Fruit fly (Drosophila melanogaster) whole organism, embryonic: ENCODE data around the gene Dpm3.

Source experiments
- Ada2b ChIP-seq: fragments of 200-800 bp; sonication (Bioruptor generic); IDR thresholded peaks from 2 replicates; pipeline ENCODE4 v1.3.6; 2022; ENCODE audit warnings: missing biosample characterization, missing genetic modification characterization
- Atf6 ChIP-seq: fragments of 200-800 bp; sonication (Bioruptor generic); IDR thresholded peaks from 2 replicates; pipeline ENCODE4 v1.3.6; 2022; ENCODE audit warnings: missing biosample characterization, missing genetic modification characterization
- B-H2 ChIP-seq: fragments of 200-800 bp; sonication (Bioruptor generic); optimal IDR thresholded peaks from 2 replicates; lab custom pipeline; 2018; ENCODE audit warnings: missing biosample characterization, mild to moderate bottlenecking, missing genetic modification characterization
- CG10147 ChIP-seq: fragments of 200-800 bp; sonication (Bioruptor generic); optimal IDR thresholded peaks from 2 replicates; lab custom pipeline; 2019; ENCODE audit warnings: missing biosample characterization, mild to moderate bottlenecking, missing genetic modification characterization, moderate library complexity
- CG10267 ChIP-seq: fragments of 200-800 bp; sonication (Bioruptor generic); optimal IDR thresholded peaks from 2 replicates; lab custom pipeline; 2018; ENCODE audit warnings: missing biosample characterization, mild to moderate bottlenecking, missing genetic modification characterization, moderate library complexity
- CG10274 ChIP-seq: fragments of 200-800 bp; sonication (Bioruptor generic); optimal IDR thresholded peaks from 3 replicates; lab custom pipeline; 2017; ENCODE audit warnings: missing biosample characterization, mild to moderate bottlenecking, missing genetic modification characterization
- CG12155 ChIP-seq: fragments of 200-800 bp; sonication (Bioruptor generic); optimal IDR thresholded peaks from 3 replicates; lab custom pipeline; 2016; ENCODE audit warnings: missing biosample characterization, missing genetic modification characterization
- CG12219 ChIP-seq: fragments of 200-800 bp; sonication (Bioruptor generic); optimal IDR thresholded peaks from 3 replicates; lab custom pipeline; 2018; ENCODE audit warnings: missing biosample characterization, mild to moderate bottlenecking, missing genetic modification characterization
- CG12659 ChIP-seq: fragments of 200-800 bp; sonication (Bioruptor generic); optimal IDR thresholded peaks from 3 replicates; lab custom pipeline; 2017; ENCODE audit warnings: mild to moderate bottlenecking, missing biosample characterization, missing genetic modification reagents, missing genetic modification characterization
- CG13296 ChIP-seq: fragments of 200-800 bp; sonication (Bioruptor generic); optimal IDR thresholded peaks from 3 replicates; lab custom pipeline; 2018; ENCODE audit warnings: missing biosample characterization, mild to moderate bottlenecking, missing genetic modification characterization
- CG13424 ChIP-seq: fragments of 200-800 bp; sonication (Bioruptor generic); optimal IDR thresholded peaks from 2 replicates; lab custom pipeline; 2019; ENCODE audit warnings: missing biosample characterization, mild to moderate bottlenecking, missing genetic modification characterization, moderate library complexity
- CG15601 ChIP-seq: fragments of 200-800 bp; sonication (Bioruptor generic); optimal IDR thresholded peaks from 3 replicates; lab custom pipeline; 2019; ENCODE audit warnings: missing biosample characterization, mild to moderate bottlenecking, missing genetic modification characterization, moderate library complexity
- CG17385 ChIP-seq: fragments of 200-800 bp; sonication (Bioruptor generic); optimal IDR thresholded peaks from 3 replicates; lab custom pipeline; 2018; ENCODE audit warnings: missing biosample characterization, mild to moderate bottlenecking, missing genetic modification characterization
- CG1792 ChIP-seq: fragments of 200-800 bp; sonication (Bioruptor generic); optimal IDR thresholded peaks from 2 replicates; lab custom pipeline; 2016; ENCODE audit warnings: missing biosample characterization, missing genetic modification characterization
- CG3726 ChIP-seq: fragments of 200-800 bp; sonication (Bioruptor generic); IDR thresholded peaks from 3 replicates; pipeline ENCODE4, ENCODE4 v1.3.6; 2022; ENCODE audit warnings: missing biosample characterization, missing genetic modification characterization
- CG4282 ChIP-seq: fragments of 200-800 bp; sonication (Bioruptor generic); optimal IDR thresholded peaks from 2 replicates; lab custom pipeline; 2016; ENCODE audit warnings: missing biosample characterization, missing genetic modification characterization
- CG7839 ChIP-seq: fragments of 200-800 bp; sonication (Bioruptor generic); optimal IDR thresholded peaks from 3 replicates; lab custom pipeline; 2018; ENCODE audit warnings: missing biosample characterization, mild to moderate bottlenecking, missing genetic modification characterization, moderate library complexity
- CG8388 ChIP-seq: fragments of 200-800 bp; sonication (Bioruptor generic); optimal IDR thresholded peaks from 2 replicates; lab custom pipeline; 2019; ENCODE audit warnings: missing biosample characterization, mild to moderate bottlenecking, missing genetic modification characterization, moderate library complexity
- CkIIα-i1 ChIP-seq: fragments of 200-800 bp; sonication (Bioruptor generic); IDR thresholded peaks from 2 replicates; pipeline ENCODE4 v1.3.6; 2022; ENCODE audit warnings: missing biosample characterization, missing genetic modification characterization
- D19A ChIP-seq: fragments of 200-800 bp; optimal IDR thresholded peaks from 3 replicates; lab custom pipeline; 2019; ENCODE audit warnings: missing biosample characterization, mild to moderate bottlenecking, missing genetic modification characterization, moderate library complexity
- Dip2 ChIP-seq: fragments of 200-800 bp; sonication (Bioruptor generic); IDR thresholded peaks from 2 replicates; pipeline ENCODE4 v1.3.6; 2022; ENCODE audit warnings: missing biosample characterization, missing genetic modification characterization
- ERR ChIP-seq: fragments of 200-800 bp; sonication (Bioruptor generic); optimal IDR thresholded peaks from 2 replicates; lab custom pipeline; 2016; ENCODE audit warnings: missing biosample characterization, missing genetic modification characterization
- Ets65A ChIP-seq: fragments of 200-800 bp; sonication (Bioruptor generic); peaks from one replicate; lab custom pipeline; 2016; ENCODE audit warnings: missing biosample characterization, missing genetic modification characterization
- Fer3 ChIP-seq: fragments of 200-800 bp; sonication (Bioruptor generic); optimal IDR thresholded peaks from 2 replicates; lab custom pipeline; 2018; ENCODE audit warnings: missing biosample characterization, mild to moderate bottlenecking, missing genetic modification characterization, moderate library complexity
- Hand ChIP-seq: fragments of 200-800 bp; sonication (Bioruptor generic); optimal IDR thresholded peaks from 2 replicates; lab custom pipeline; 2017; ENCODE audit warnings: mild to moderate bottlenecking, missing biosample characterization, missing genetic modification reagents, missing genetic modification characterization
- Hr51 ChIP-seq, 2 experiments: fragments of 200-800 bp; sonication (Bioruptor generic); optimal IDR thresholded peaks; 2 replicates in 1 of 2; 3 replicates in 1 of 2; lab custom pipeline; 2016 to 2018; ENCODE audit warnings: missing biosample characterization in 2 of 2, missing genetic modification characterization in 2 of 2, mild to moderate bottlenecking in 1 of 2, moderate library complexity in 1 of 2
- Lhr ChIP-seq: fragments of 200-800 bp; sonication (Bioruptor generic); optimal IDR thresholded peaks from 3 replicates; lab custom pipeline; 2017; ENCODE audit warnings: mild to moderate bottlenecking, missing biosample characterization, missing genetic modification reagents, missing genetic modification characterization
- MESR4 ChIP-seq: fragments of 200-800 bp; sonication (Bioruptor generic); optimal IDR thresholded peaks from 2 replicates; lab custom pipeline; 2018; ENCODE audit warnings: missing biosample characterization, mild to moderate bottlenecking, missing genetic modification characterization, moderate library complexity
- Med ChIP-seq: fragments of 200-800 bp; sonication (Bioruptor generic); peaks from one replicate; lab custom pipeline; 2016; ENCODE audit warnings: missing biosample characterization, missing genetic modification characterization, mild to moderate bottlenecking, inconsistent platforms, moderate library complexity
- Pdp1 ChIP-seq, 2 experiments: fragments of 200-800 bp; sonication (Bioruptor generic); optimal IDR thresholded peaks; 3 replicates each; lab custom pipeline; 2016; ENCODE audit warnings: missing biosample characterization in 2 of 2, missing genetic modification characterization in 2 of 2, mild to moderate bottlenecking in 1 of 2, moderate library complexity in 1 of 2
- Sry-β ChIP-seq: fragments of 200-800 bp; sonication (Bioruptor generic); optimal IDR thresholded peaks from 2 replicates; lab custom pipeline; 2018; ENCODE audit warnings: missing biosample characterization, mild to moderate bottlenecking, missing genetic modification characterization, moderate library complexity
- Xbp1 ChIP-seq: fragments of 200-800 bp; sonication (Bioruptor generic); optimal IDR thresholded peaks from 3 replicates; lab custom pipeline; 2016; ENCODE audit warnings: missing biosample characterization, mild to moderate bottlenecking, missing genetic modification characterization
- cg ChIP-seq: fragments of 200-800 bp; sonication (Bioruptor generic); optimal IDR thresholded peaks from 3 replicates; lab custom pipeline; 2019; ENCODE audit warnings: missing biosample characterization, mild to moderate bottlenecking, missing genetic modification characterization, moderate library complexity
- ci ChIP-seq: fragments of 200-800 bp; sonication (Bioruptor generic); IDR thresholded peaks from 3 replicates; pipeline ENCODE4 v1.3.6; 2022; ENCODE audit warnings: missing biosample characterization, missing genetic modification characterization
- disco-r ChIP-seq: fragments of 200-800 bp; sonication (Bioruptor generic); optimal IDR thresholded peaks from 2 replicates; lab custom pipeline; 2016; ENCODE audit warnings: missing biosample characterization, missing genetic modification characterization
- gem ChIP-seq: fragments of 200-800 bp; sonication (Bioruptor generic); optimal IDR thresholded peaks from 2 replicates; lab custom pipeline; 2019; ENCODE audit warnings: missing biosample characterization, mild to moderate bottlenecking, missing genetic modification characterization, moderate library complexity
- grn ChIP-seq: fragments of 200-800 bp; sonication (Bioruptor generic); optimal IDR thresholded peaks from 3 replicates; lab custom pipeline; 2017; ENCODE audit warnings: missing biosample characterization, missing genetic modification characterization
- insv ChIP-seq, 2 experiments: fragments of 200-800 bp; sonication (Bioruptor generic); optimal IDR thresholded peaks; 3 replicates each; lab custom pipeline; 2016 to 2018; ENCODE audit warnings: missing biosample characterization in 2 of 2, missing genetic modification characterization in 2 of 2
- knrl ChIP-seq: fragments of 200-800 bp; sonication (Bioruptor generic); IDR thresholded peaks from 3 replicates; pipeline ENCODE4 v1.3.6; 2022; ENCODE audit warnings: missing biosample characterization, missing genetic modification characterization; ENCODE audit not compliant: partially characterized antibody
- nau ChIP-seq: fragments of 200-800 bp; sonication (Bioruptor generic); optimal IDR thresholded peaks from 3 replicates; lab custom pipeline; 2017; ENCODE audit warnings: missing biosample characterization, mild to moderate bottlenecking, missing genetic modification characterization, missing genetic modification reagents
- pros ChIP-seq: fragments of 200-800 bp; sonication (Bioruptor generic); optimal IDR thresholded peaks from 3 replicates; lab custom pipeline; 2019; ENCODE audit warnings: missing biosample characterization, mild to moderate bottlenecking, missing genetic modification characterization, moderate library complexity
- sens ChIP-seq: fragments of 200-800 bp; sonication (Bioruptor generic); peaks from one replicate; lab custom pipeline; 2016; ENCODE audit warnings: missing biosample characterization, missing genetic modification characterization
- tap ChIP-seq: fragments of 200-800 bp; optimal IDR thresholded peaks from 3 replicates; lab custom pipeline; 2019; ENCODE audit warnings: missing biosample characterization, mild to moderate bottlenecking, missing genetic modification characterization, moderate library complexity
- trem ChIP-seq: fragments of 200-800 bp; optimal IDR thresholded peaks from 3 replicates; lab custom pipeline; 2019; ENCODE audit warnings: missing biosample characterization, mild to moderate bottlenecking, missing genetic modification characterization, moderate library complexity
- wek ChIP-seq: fragments of 200-800 bp; sonication (Bioruptor generic); optimal IDR thresholded peaks from 3 replicates; lab custom pipeline; 2018; ENCODE audit warnings: missing biosample characterization, mild to moderate bottlenecking, missing genetic modification characterization, moderate library complexity

Dpm3 gene

DNA sequence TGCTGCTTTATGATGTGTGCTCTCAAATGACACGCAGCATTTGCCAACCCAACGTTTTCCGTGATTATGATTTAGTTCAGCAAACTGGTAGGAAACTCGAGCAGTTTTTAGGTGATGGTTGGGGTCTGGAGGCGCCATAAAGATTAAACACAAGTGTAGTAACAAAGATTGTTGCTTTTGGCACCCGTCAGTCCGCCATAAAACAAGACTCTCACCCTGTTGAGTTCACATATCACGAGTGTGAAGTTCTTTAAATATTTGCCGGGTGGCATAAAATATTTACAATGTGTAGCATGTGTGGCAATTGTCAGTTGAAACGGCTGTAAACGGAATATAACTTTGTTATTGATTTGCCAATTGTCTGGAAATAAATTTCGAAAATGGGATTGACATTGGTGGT, 38.9 kb upstream of the Dpm3 start (continued):
- TF ChIP-seq Atf6 (GFP tag; lab: Robert Waterston, UW) (0 out of 2 replicates have a peak, but pooled peaks have one; percentile 11), Hand (GFP tag; lab: Kevin White, UChicago) (no peak), insv (GFP tag; optimal IDR thresholded peaks at IDR 0.05; lab: Kevin White, UChicago) (no peak), CG7839 (tag; lab: Kevin White, UChicago) (peak; percentile 17), Hr51 (GFP tag; optimal IDR thresholded peaks at IDR 0.05; lab: Kevin White, UChicago) (peak in 1 of 2 experiments; percentile 47), B-H2 (GFP tag; lab: Kevin White, UChicago) (peak; percentile 17), gem (peak; percentile 35), CG13296 (GFP tag; lab: Kevin White, UChicago) (peak; percentile 36), wek (GFP tag; lab: Kevin White, UChicago) (peak; percentile 21), Fer3 (tag; lab: Kevin White, UChicago) (peak; percentile 24), CG12659 (GFP tag; lab: Kevin White, UChicago) (peak; percentile 21)

DNA sequence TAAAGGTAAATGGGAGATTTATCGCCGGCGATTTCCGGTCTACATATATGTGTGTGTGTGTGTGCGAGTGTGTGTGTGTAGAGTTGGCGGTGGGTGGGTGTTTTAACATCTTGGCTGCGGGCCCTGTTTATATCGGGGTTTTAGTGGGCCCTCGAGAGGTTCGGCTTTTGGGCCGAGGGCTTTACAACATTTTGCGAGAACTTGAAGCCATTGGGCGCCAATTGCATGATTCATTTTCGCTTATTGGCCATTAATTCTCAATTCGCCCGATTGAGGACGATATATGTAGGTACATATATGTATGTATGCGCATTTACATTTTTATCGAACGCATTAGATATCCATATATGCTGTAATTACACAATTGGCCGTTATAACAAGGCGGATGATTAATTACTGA, 33.0 kb upstream of the Dpm3 start:
- TF ChIP-seq MESR4: no peak
- TF ChIP-seq Sry-β: no peak
- TF ChIP-seq CG4282 (GFP tag; lab: Kevin White, UChicago): no peak
- TF ChIP-seq Ets65A (GFP tag; lab: Kevin White, UChicago): peak; percentile 94
- TF ChIP-seq CG10274: no peak
- peak; percentile 14 for TF ChIP-seq cg
- no peak for TF ChIP-seq tap (tag; lab: Kevin White, UChicago)
- TF ChIP-seq Med (GFP tag; lab: Kevin White, UChicago): peak; percentile 14

DNA sequence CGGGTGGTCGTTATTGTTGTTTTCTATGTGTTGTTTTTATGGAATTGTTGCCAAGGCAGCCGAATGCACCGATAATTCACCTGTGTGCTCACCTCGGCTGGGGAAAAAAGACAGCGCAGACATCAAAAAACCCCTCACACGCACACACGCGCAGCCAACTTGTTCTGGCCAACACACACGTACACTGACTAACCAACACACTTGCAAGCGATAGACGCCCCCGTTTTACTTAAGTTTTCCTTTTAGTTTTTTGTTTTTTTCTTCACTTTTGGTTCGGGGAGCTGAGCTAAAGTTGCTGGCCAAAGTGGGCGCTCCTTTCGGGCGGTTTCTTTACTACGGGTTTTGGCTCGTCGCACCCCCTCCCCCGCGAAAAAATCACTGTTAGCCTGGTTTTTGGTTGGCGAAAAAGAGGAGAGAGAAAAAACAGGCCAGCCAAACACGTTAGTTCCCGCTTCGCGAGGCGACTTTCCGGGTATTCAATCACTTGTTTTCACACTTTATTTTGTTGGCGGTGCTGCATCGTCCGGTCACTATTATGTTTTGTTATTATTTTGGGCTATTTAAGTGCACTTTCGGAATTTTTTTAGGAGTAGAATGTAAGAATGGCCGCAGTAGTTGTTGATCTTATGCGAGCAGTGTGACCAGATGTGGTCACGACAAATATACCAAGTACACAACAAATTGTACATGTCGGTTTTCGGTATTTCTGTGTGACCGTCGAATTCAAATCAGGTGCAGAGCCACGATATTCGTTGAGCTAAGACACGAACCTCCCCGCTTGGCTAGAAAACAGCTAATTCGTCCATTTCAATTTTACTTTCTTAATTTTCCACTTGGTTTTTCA, 31.7 kb upstream of the Dpm3 start, which contains the start of gene yrt:
Gene yrt, minus strand, starts transcription at position 660 of the 844 bp plus-strand sequence.
- TF ChIP-seq Pdp1 (GFP tag; optimal IDR thresholded peaks at IDR 0.05; lab: Kevin White, UChicago) (peak in 1 of 2 experiments; percentile 48), ci (GFP tag; lab: Robert Waterston, UW) (0 out of 3 replicates have a peak, but pooled peaks have one; percentile 10), CG12659 (GFP tag; lab: Kevin White, UChicago) (peak; percentile 59), CG12155 (no peak), ERR (GFP tag; lab: Kevin White, UChicago) (no peak), pros (no peak), trem (peak; percentile 69), grn (GFP tag; lab: Kevin White, UChicago) (no peak), CG15601 (tag; lab: Kevin White, UChicago) (peak; percentile 58), CG12219 (GFP tag; lab: Kevin White, UChicago) (no peak), disco-r (GFP tag; lab: Kevin White, UChicago) (no peak), Ada2b (GFP tag; lab: Robert Waterston, UW) (no peak), nau (no peak), CG17385 (no peak), Dip2 (no peak), sens (GFP tag; lab: Kevin White, UChicago) (no peak), CG3726 (GFP tag; lab: Robert Waterston, UW) (no peak), CG13424 (tag; lab: Kevin White, UChicago) (no peak), Lhr (GFP tag; lab: Kevin White, UChicago) (peak; percentile 85), Xbp1 (GFP tag; lab: Kevin White, UChicago) (no peak), CG1792 (GFP tag; lab: Kevin White, UChicago) (no peak), D19A (tag; lab: Kevin White, UChicago) (no peak), CG10267 (peak; percentile 35), knrl (GFP tag; lab: Robert Waterston, UW) (no peak; the same call in 2 of the 3 replicates), CkIIα-i1 (GFP tag; lab: Robert Waterston, UW) (no peak), CG8388 (GFP tag; lab: Kevin White, UChicago) (no peak), CG10147 (no peak), Hr51 (GFP tag; optimal IDR thresholded peaks at IDR 0.05; lab: Kevin White, UChicago) (no peak)
